Fruit fly (Drosophila melanogaster): Measurements from ENCODE around the gene ppk18.

ppk18 gene

DNA sequence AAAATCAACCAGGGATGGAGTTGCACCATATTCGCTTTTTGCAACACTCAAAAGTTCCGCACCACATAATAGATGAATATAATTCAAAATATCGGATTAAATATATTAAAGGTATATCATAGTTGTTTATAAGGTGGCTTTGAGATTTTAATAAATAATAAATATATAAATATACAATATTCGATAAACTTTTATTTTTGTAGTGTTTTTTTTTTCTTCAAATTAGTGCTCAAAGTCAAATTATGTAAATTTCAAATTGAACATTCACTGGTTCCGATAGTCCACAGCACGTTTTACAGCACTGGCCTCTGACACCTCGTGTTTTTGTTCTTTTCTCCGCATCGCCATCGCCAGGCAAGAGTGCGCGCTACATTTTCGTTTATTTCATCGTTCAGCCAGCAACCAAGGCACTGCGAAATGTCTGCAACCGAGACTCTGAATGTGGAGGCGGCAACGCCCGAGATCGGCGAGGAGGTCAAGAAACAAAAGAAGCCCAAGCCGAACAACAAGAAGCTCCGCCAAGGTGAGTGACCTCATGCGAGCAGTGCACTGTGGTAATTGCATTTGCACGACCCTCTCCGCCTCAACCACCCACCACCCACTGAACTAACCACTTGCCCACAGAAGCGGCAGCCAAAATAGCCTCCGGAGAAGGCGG lies 7.5 kb downstream of the ppk18 start, which contains the start of the genes Taf11 and und (continued):
- TF ChIP-seq nom (GFP tag; optimal IDR thresholded peaks at IDR 0.05), result no peak
- TF ChIP-seq Nf-YB (GFP tag; optimal IDR thresholded peaks at IDR 0.05), result no peak
- peak; percentile 65; the same call in 1 of the 2 replicates for TF ChIP-seq CG9932 (GFP tag; IDR thresholded peaks at IDR 0.05)
- no peak for TF ChIP-seq crp (GFP tag; optimal IDR thresholded peaks at IDR 0.05)
- no peak; the same call in 1 of the 2 replicates for TF ChIP-seq Drgx (GFP tag; IDR thresholded peaks at IDR 0.05)
- peak; percentile 42 for TF ChIP-seq CG13296 (GFP tag; optimal IDR thresholded peaks at IDR 0.05)
- no peak for TF ChIP-seq CG10959 (GFP tag; IDR thresholded peaks at IDR 0.05)
- no peak for TF ChIP-seq Hmr (GFP tag; optimal IDR thresholded peaks at IDR 0.05)
- TF ChIP-seq CG10209 (GFP tag; optimal IDR thresholded peaks at IDR 0.05), result peak; percentile 18
- no peak for TF ChIP-seq CG1647 (GFP tag; optimal IDR thresholded peaks at IDR 0.05)
- no peak for TF ChIP-seq toy (GFP tag; IDR thresholded peaks at IDR 0.05)
- TF ChIP-seq rib (GFP tag; IDR thresholded peaks at IDR 0.05), result no peak
- TF ChIP-seq cg (GFP tag; optimal IDR thresholded peaks at IDR 0.05), result no peak
- peak; percentile 44 for TF ChIP-seq tin (GFP tag; optimal IDR thresholded peaks at IDR 0.05)
- TF ChIP-seq CG15011 (GFP tag; optimal IDR thresholded peaks at IDR 0.05), result no peak
- TF ChIP-seq D19B (GFP tag; optimal IDR thresholded peaks at IDR 0.05), result no peak
- TF ChIP-seq CG5245 (GFP tag; optimal IDR thresholded peaks at IDR 0.05), result peak; percentile 18
- peak; percentile 86 for TF ChIP-seq knrl (GFP tag; IDR thresholded peaks at IDR 0.05; ENCODE audit: partially characterized antibody)
- no peak for TF ChIP-seq CG6813 (GFP tag; optimal IDR thresholded peaks at IDR 0.05)
- no peak for TF ChIP-seq CG15073 (GFP tag; optimal IDR thresholded peaks at IDR 0.05)
- TF ChIP-seq CG10543 (GFP tag; optimal IDR thresholded peaks at IDR 0.05), result peak; percentile 25
- TF ChIP-seq CG17328 (GFP tag; IDR thresholded peaks at IDR 0.05), result no peak
- peak; percentile 77 for TF ChIP-seq inv (GFP tag; IDR thresholded peaks at IDR 0.05; ENCODE audit: partially characterized antibody)
- peak; percentile 30; the same call in 2 of the 3 replicates for TF ChIP-seq CG34422 (GFP tag; IDR thresholded peaks at IDR 0.05)
- TF ChIP-seq amos (GFP tag; IDR thresholded peaks at IDR 0.05; ENCODE audit: partially characterized antibody), result peak; percentile 72
- no peak for TF ChIP-seq run (tag; optimal IDR thresholded peaks at IDR 0.05)
- TF ChIP-seq CG18262 (tag; optimal IDR thresholded peaks at IDR 0.05), result no peak
- peak; percentile 15 for TF ChIP-seq Lhr (GFP tag; optimal IDR thresholded peaks at IDR 0.05)
- TF ChIP-seq hb (GFP tag; IDR thresholded peaks at IDR 0.05; ENCODE audit: partially characterized antibody), result no peak
- TF ChIP-seq MTF-1 (GFP tag; optimal IDR thresholded peaks at IDR 0.05; ENCODE audit: borderline replicate concordance), result no peak
- no peak for TF ChIP-seq CG11085 (GFP tag; IDR thresholded peaks at IDR 0.05)
- TF ChIP-seq CHES-1-like (GFP tag; optimal IDR thresholded peaks at IDR 0.05), result no peak
- no peak for TF ChIP-seq Vsx1 (GFP tag; optimal IDR thresholded peaks at IDR 0.05)
- TF ChIP-seq ato (GFP tag; IDR thresholded peaks at IDR 0.05; ENCODE audit: partially characterized antibody), result no peak
- TF ChIP-seq CG11723 (GFP tag; optimal IDR thresholded peaks at IDR 0.05), result no peak
- TF ChIP-seq CG31224 (GFP tag; IDR thresholded peaks at IDR 0.05), result no peak
- TF ChIP-seq CG9215 (GFP tag; IDR thresholded peaks at IDR 0.05), result peak; percentile 48
- no peak for TF ChIP-seq Rx (GFP tag; IDR thresholded peaks at IDR 0.05)
- peak; percentile 80 for TF ChIP-seq BEAF-32 (GFP tag; optimal IDR thresholded peaks at IDR 0.05)
- no peak for TF ChIP-seq crc (GFP tag; optimal IDR thresholded peaks at IDR 0.05)
- TF ChIP-seq CG6791 (GFP tag; IDR thresholded peaks at IDR 0.05; ENCODE audit: partially characterized antibody), result no peak
- TF ChIP-seq Hr51 (GFP tag; optimal IDR thresholded peaks at IDR 0.05), result no peak
- TF ChIP-seq CG12299 (tag; optimal IDR thresholded peaks at IDR 0.05), result no peak
- peak; percentile 7 for TF ChIP-seq CG33557 (GFP tag; optimal IDR thresholded peaks at IDR 0.05)
- TF ChIP-seq NFAT (GFP tag; IDR thresholded peaks at IDR 0.05), result no peak
- TF ChIP-seq kni (GFP tag; optimal IDR thresholded peaks at IDR 0.05), result no peak
- no peak for TF ChIP-seq CG8281 (tag; optimal IDR thresholded peaks at IDR 0.05)
- TF ChIP-seq C15 (GFP tag; IDR thresholded peaks at IDR 0.05), result no peak
